Fruit fly (Drosophila melanogaster): ENCODE measurements around the gene OdsH.

- TF ChIP-seq CG9932 (GFP tag; IDR thresholded peaks at IDR 0.05) = no peak
- no peak for TF ChIP-seq CG10209 (GFP tag; optimal IDR thresholded peaks at IDR 0.05)
- no peak for TF ChIP-seq CG9876 (GFP tag; optimal IDR thresholded peaks at IDR 0.05)
- no peak for TF ChIP-seq B-H2 (GFP tag; optimal IDR thresholded peaks at IDR 0.05)
- TF ChIP-seq CG14965 (GFP tag; optimal IDR thresholded peaks at IDR 0.05; ENCODE audit: borderline replicate concordance) = no peak
- no peak for TF ChIP-seq mam (GFP tag; optimal IDR thresholded peaks at IDR 0.05)
- no peak for TF ChIP-seq grau (tag; optimal IDR thresholded peaks at IDR 0.05)
- TF ChIP-seq psq (GFP tag; optimal IDR thresholded peaks at IDR 0.05) = no peak
- no peak for TF ChIP-seq CG7839 (tag; optimal IDR thresholded peaks at IDR 0.05)
- no peak for TF ChIP-seq unpg (GFP tag; optimal IDR thresholded peaks at IDR 0.05)
- TF ChIP-seq dati (GFP tag; IDR thresholded peaks at IDR 0.05) = no peak
- no peak for TF ChIP-seq CG17385 (GFP tag; optimal IDR thresholded peaks at IDR 0.05)
- no peak for TF ChIP-seq CG12104 (GFP tag; optimal IDR thresholded peaks at IDR 0.05)
These were observed 67.0 kb downstream of the OdsH start for dm6 chrX:17857809-17858208.
